Fruit fly (Drosophila melanogaster): ENCODE measurements around the gene CG11151.

The CG11151 gene

DNA sequence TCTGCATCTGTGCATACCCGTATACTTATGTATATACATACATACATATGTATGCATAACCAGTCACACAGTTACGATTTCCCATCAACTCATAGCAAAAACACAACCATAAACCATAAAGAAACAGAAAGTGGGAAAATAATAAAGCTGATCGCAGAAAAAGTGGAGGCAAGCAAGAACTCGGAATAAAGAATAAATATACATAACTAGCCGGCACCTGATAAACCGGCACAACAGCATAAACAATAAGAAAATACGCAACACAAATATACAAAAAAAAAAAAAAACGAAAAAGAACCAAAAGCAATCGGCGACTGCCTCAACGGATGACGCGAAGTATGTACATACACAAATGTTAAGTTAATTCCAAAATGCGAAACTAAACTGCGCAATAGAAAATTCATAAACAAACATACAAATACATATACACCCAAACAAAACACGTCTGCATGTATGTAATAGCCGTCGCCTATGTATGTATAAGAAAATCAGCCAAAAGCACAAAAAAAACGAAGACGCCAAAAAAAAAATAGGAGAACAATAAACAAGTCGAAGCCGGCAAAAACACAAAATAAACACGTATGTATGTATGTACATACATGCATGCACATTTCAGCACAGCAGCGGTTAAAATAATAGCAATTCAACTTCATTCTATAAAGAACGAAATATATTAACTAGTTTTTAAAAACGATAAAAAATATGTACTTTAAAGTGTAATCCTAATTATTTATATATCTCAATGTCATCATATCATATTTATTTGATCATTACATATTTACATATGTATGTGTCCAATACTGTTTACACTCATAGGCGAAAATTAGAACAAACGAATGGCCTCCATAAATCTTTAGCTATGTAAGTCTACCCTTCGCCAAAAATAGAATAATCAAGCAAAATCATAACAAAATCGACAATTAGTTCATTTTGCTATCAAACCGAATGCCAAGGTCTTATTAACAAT is 9.6 kb downstream of the CG11151 start (continued):
- TF ChIP-seq CG32767 (GFP tag; IDR thresholded peaks at IDR 0.05) = peak; percentile 48
- TF ChIP-seq CG17186 (GFP tag; optimal IDR thresholded peaks at IDR 0.05) = no peak
- TF ChIP-seq ttk (GFP tag; IDR thresholded peaks at IDR 0.05) = peak; percentile 51
- peak; percentile 63 for TF ChIP-seq esg (GFP tag; conservative IDR thresholded peaks at IDR 0.05)
- peak; percentile 69 for TF ChIP-seq CG10209 (GFP tag; optimal IDR thresholded peaks at IDR 0.05)
- TF ChIP-seq CG6854 (GFP tag; optimal IDR thresholded peaks at IDR 0.05) = peak; percentile 63
- TF ChIP-seq CG30020 (tag; optimal IDR thresholded peaks at IDR 0.05) = peak; percentile 6
- no peak for TF ChIP-seq CG6791 (GFP tag; IDR thresholded peaks at IDR 0.05; ENCODE audit: partially characterized antibody)
- TF ChIP-seq slou (GFP tag; optimal IDR thresholded peaks at IDR 0.05) = peak; percentile 20
- TF ChIP-seq CG9817 (tag; optimal IDR thresholded peaks at IDR 0.05) = peak; percentile 49
- TF ChIP-seq CG4424 (GFP tag; optimal IDR thresholded peaks at IDR 0.05) = peak; percentile 41
- peak; percentile 59 for TF ChIP-seq ara (GFP tag; IDR thresholded peaks at IDR 0.05)
- no peak for TF ChIP-seq pita (GFP tag; optimal IDR thresholded peaks at IDR 0.05)
- TF ChIP-seq CG1603 (tag; optimal IDR thresholded peaks at IDR 0.05) = peak; percentile 59
- peak; percentile 39; the same call in 1 of the 2 replicates for TF ChIP-seq CG11085 (GFP tag; IDR thresholded peaks at IDR 0.05)
- TF ChIP-seq Atf3 (GFP tag; optimal IDR thresholded peaks at IDR 0.05) = peak; percentile 7
- TF ChIP-seq NFAT (GFP tag; IDR thresholded peaks at IDR 0.05) = peak; percentile 38; the same call in 1 of the 2 replicates
- peak; percentile 80 for TF ChIP-seq Dbx (GFP tag; IDR thresholded peaks at IDR 0.05)
- TF ChIP-seq CG10979 (tag; optimal IDR thresholded peaks at IDR 0.05) = peak; percentile 61
- peak; percentile 14 for TF ChIP-seq Nf-YC (tag; optimal IDR thresholded peaks at IDR 0.05)
- TF ChIP-seq CG11247 (GFP tag; IDR thresholded peaks at IDR 0.05) = peak; percentile 71; the same call in 1 of the 2 replicates
- peak; percentile 44 for TF ChIP-seq CG18011 (GFP tag; optimal IDR thresholded peaks at IDR 0.05)
- TF ChIP-seq stc (GFP tag; IDR thresholded peaks at IDR 0.05) = peak; percentile 84
- peak; percentile 43 for TF ChIP-seq dmrt11E (tag; optimal IDR thresholded peaks at IDR 0.05)
- peak; percentile 75 for TF ChIP-seq CG12391 (tag; optimal IDR thresholded peaks at IDR 0.05)
- peak; percentile 81 for TF ChIP-seq Hmr (GFP tag; optimal IDR thresholded peaks at IDR 0.05)
- TF ChIP-seq ap (GFP tag; IDR thresholded peaks at IDR 0.05) = peak; percentile 68
- peak; percentile 95 for TF ChIP-seq chinmo (GFP tag; IDR thresholded peaks at IDR 0.05; ENCODE audit: partially characterized antibody)
- peak; percentile 31 for TF ChIP-seq Abd-B (GFP tag; optimal IDR thresholded peaks at IDR 0.05)
- TF ChIP-seq CG32532 (GFP tag; IDR thresholded peaks at IDR 0.05) = peak; percentile 87
- peak; percentile 81 for TF ChIP-seq CG6689 (GFP tag; IDR thresholded peaks at IDR 0.05)
- no peak for TF ChIP-seq pb (GFP tag; optimal IDR thresholded peaks at IDR 0.05)
- peak; percentile 31 for TF ChIP-seq CG2116 (GFP tag; optimal IDR thresholded peaks at IDR 0.05)
- TF ChIP-seq ato (GFP tag; IDR thresholded peaks at IDR 0.05; ENCODE audit: partially characterized antibody) = no peak
- TF ChIP-seq CG10274 (GFP tag; optimal IDR thresholded peaks at IDR 0.05) = peak; percentile 6
- TF ChIP-seq grn (GFP tag; optimal IDR thresholded peaks at IDR 0.05) = no peak
- peak; percentile 76 for TF ChIP-seq E2f1 (GFP tag; IDR thresholded peaks at IDR 0.05)
- peak; percentile 81 for TF ChIP-seq dmrt99B (tag; optimal IDR thresholded peaks at IDR 0.05)
- peak; percentile 9 for TF ChIP-seq twi (tag; optimal IDR thresholded peaks at IDR 0.05)
- peak; percentile 79 for TF ChIP-seq lab (GFP tag; optimal IDR thresholded peaks at IDR 0.05)
- peak; percentile 71; the same call in 1 of the 3 replicates for TF ChIP-seq CG34422 (GFP tag; IDR thresholded peaks at IDR 0.05)
- peak; percentile 85 for TF ChIP-seq Fer3 (tag; optimal IDR thresholded peaks at IDR 0.05)
- peak; percentile 83 for TF ChIP-seq CG9932 (GFP tag; IDR thresholded peaks at IDR 0.05)
- no peak for TF ChIP-seq amos (GFP tag; IDR thresholded peaks at IDR 0.05; ENCODE audit: partially characterized antibody)
- peak; percentile 55 for TF ChIP-seq Hand (GFP tag; optimal IDR thresholded peaks at IDR 0.05)
- TF ChIP-seq CG18599 (GFP tag; optimal IDR thresholded peaks at IDR 0.05) = peak; percentile 85
- peak; percentile 28 for TF ChIP-seq gsb-n (tag; optimal IDR thresholded peaks at IDR 0.05)
